Fruit fly (Drosophila melanogaster) whole organism, embryonic: ENCODE results near the gene xmas.

Experiments used
- Blimp-1 ChIP-seq: fragments of 200-800 bp; sonication (Bioruptor generic); optimal IDR thresholded peaks from 3 replicates; lab custom pipeline; 2018; ENCODE audit warnings: missing biosample characterization, missing genetic modification characterization, mild to moderate bottlenecking, moderate library complexity, missing genetic modification reagents
- Bteb2 ChIP-seq: fragments of 200-800 bp; sonication (Bioruptor generic); optimal IDR thresholded peaks from 2 replicates; lab custom pipeline; 2016; ENCODE audit warnings: missing biosample characterization, missing genetic modification characterization
- C15 ChIP-seq: fragments of 200-800 bp; sonication (Bioruptor generic); IDR thresholded peaks from 3 replicates; pipeline ENCODE4 v1.3.6; 2022; ENCODE audit warnings: missing biosample characterization, missing genetic modification characterization
- CG10209 ChIP-seq: fragments of 200-800 bp; sonication (Bioruptor generic); optimal IDR thresholded peaks from 3 replicates; lab custom pipeline; 2017; ENCODE audit warnings: missing biosample characterization, mild to moderate bottlenecking, missing genetic modification characterization, missing genetic modification reagents
- CG1024 ChIP-seq: fragments of 200-800 bp; sonication (Bioruptor generic); IDR thresholded peaks from 2 replicates; pipeline ENCODE4 v1.3.6; 2022; ENCODE audit warnings: missing biosample characterization, missing genetic modification characterization
- CG10267 ChIP-seq: fragments of 200-800 bp; sonication (Bioruptor generic); optimal IDR thresholded peaks from 2 replicates; lab custom pipeline; 2018; ENCODE audit warnings: missing biosample characterization, mild to moderate bottlenecking, missing genetic modification characterization, moderate library complexity
- CG10321 ChIP-seq: fragments of 200-800 bp; sonication (Bioruptor generic); IDR thresholded peaks from 2 replicates; pipeline ENCODE4 v1.3.6; 2022; ENCODE audit warnings: missing biosample characterization, missing genetic modification characterization
- CG11085 ChIP-seq: fragments of 200-800 bp; sonication (Bioruptor generic); IDR thresholded peaks from 2 replicates; pipeline ENCODE4 v1.3.6; 2022; ENCODE audit warnings: missing biosample characterization, missing genetic modification characterization
- CG13624 ChIP-seq: fragments of 200-800 bp; sonication (Bioruptor generic); optimal IDR thresholded peaks from 2 replicates; lab custom pipeline; 2016; ENCODE audit warnings: missing biosample characterization, missing genetic modification characterization
- CG15269 ChIP-seq: fragments of 200-800 bp; sonication (Bioruptor generic); optimal IDR thresholded peaks from 2 replicates; lab custom pipeline; 2018; ENCODE audit warnings: missing biosample characterization, mild to moderate bottlenecking, missing genetic modification characterization, moderate library complexity
- CG15514 ChIP-seq: fragments of 200-800 bp; sonication (Bioruptor generic); optimal IDR thresholded peaks from 3 replicates; lab custom pipeline; 2017; ENCODE audit warnings: missing biosample characterization, missing genetic modification characterization, mild to moderate bottlenecking, moderate library complexity, missing genetic modification reagents
- CG2875 ChIP-seq: fragments of 200-800 bp; sonication (Bioruptor generic); optimal IDR thresholded peaks from 2 replicates; lab custom pipeline; 2017; ENCODE audit warnings: missing biosample characterization, mild to moderate bottlenecking, missing genetic modification characterization, missing genetic modification reagents
- CG30020 ChIP-seq: fragments of 200-800 bp; optimal IDR thresholded peaks from 2 replicates; lab custom pipeline; 2019; ENCODE audit warnings: missing biosample characterization, mild to moderate bottlenecking, missing genetic modification characterization, moderate library complexity
- CG31365 ChIP-seq: fragments of 200-800 bp; sonication (Bioruptor generic); optimal IDR thresholded peaks from 2 replicates; lab custom pipeline; 2018; ENCODE audit warnings: missing biosample characterization, mild to moderate bottlenecking, missing genetic modification characterization
- CG32532 ChIP-seq: fragments of 200-800 bp; sonication (Bioruptor generic); IDR thresholded peaks from 2 replicates; pipeline ENCODE4 v1.3.6; 2022; ENCODE audit warnings: missing biosample characterization, missing genetic modification characterization
- CG3726 ChIP-seq: fragments of 200-800 bp; sonication (Bioruptor generic); IDR thresholded peaks from 3 replicates; pipeline ENCODE4, ENCODE4 v1.3.6; 2022; ENCODE audit warnings: missing biosample characterization, missing genetic modification characterization
- CG3838 ChIP-seq: fragments of 200-800 bp; sonication (Bioruptor generic); optimal IDR thresholded peaks from 3 replicates; lab custom pipeline; 2016; ENCODE audit warnings: missing biosample characterization, missing genetic modification characterization
- CG6272 ChIP-seq: fragments of 200-800 bp; sonication (Bioruptor generic); IDR thresholded peaks from 2 replicates; pipeline ENCODE4 v1.3.6; 2022; ENCODE audit warnings: missing biosample characterization, missing genetic modification characterization
- CG8765 ChIP-seq: fragments of 200-800 bp; sonication (Bioruptor generic); IDR thresholded peaks from 2 replicates; pipeline ENCODE4 v1.3.6; 2022; ENCODE audit warnings: missing biosample characterization, missing genetic modification characterization
- CG9215 ChIP-seq: fragments of 200-800 bp; sonication (Bioruptor generic); IDR thresholded peaks from 2 replicates; pipeline ENCODE4 v1.3.6; 2022; ENCODE audit warnings: missing biosample characterization, missing genetic modification characterization
- CrebB ChIP-seq: fragments of 200-800 bp; sonication (Bioruptor generic); optimal IDR thresholded peaks from 3 replicates; lab custom pipeline; 2018; ENCODE audit warnings: missing biosample characterization, mild to moderate bottlenecking, missing genetic modification characterization
- Dbx ChIP-seq: fragments of 200-800 bp; sonication (Bioruptor generic); IDR thresholded peaks from 3 replicates; pipeline ENCODE4 v1.3.6; 2022; ENCODE audit warnings: missing biosample characterization, missing genetic modification characterization
- Dref ChIP-seq: fragments of 200-800 bp; sonication (Bioruptor generic); IDR thresholded peaks from 2 replicates; pipeline ENCODE4 v1.3.6; 2022; ENCODE audit warnings: missing biosample characterization, missing genetic modification characterization
- Gug ChIP-seq: fragments of 200-800 bp; sonication (Bioruptor generic); IDR thresholded peaks from 4 replicates; pipeline ENCODE4 v1.3.6; 2022; ENCODE audit warnings: missing biosample characterization, missing genetic modification characterization
- HHEX ChIP-seq: fragments of 200-800 bp; sonication (Bioruptor generic); optimal IDR thresholded peaks from 3 replicates; lab custom pipeline; 2017; ENCODE audit warnings: missing biosample characterization, mild to moderate bottlenecking, missing genetic modification characterization, missing genetic modification reagents
- Hr39 ChIP-seq: fragments of >200 bp; optimal IDR thresholded peaks from 2 replicates; lab custom pipeline; 2017
- Hr51 ChIP-seq, 2 experiments: fragments of 200-800 bp; sonication (Bioruptor generic); optimal IDR thresholded peaks; 2 replicates in 1 of 2; 3 replicates in 1 of 2; lab custom pipeline; 2016 to 2018; ENCODE audit warnings: missing biosample characterization in 2 of 2, missing genetic modification characterization in 2 of 2, mild to moderate bottlenecking in 1 of 2, moderate library complexity in 1 of 2
- MESR4 ChIP-seq: fragments of 200-800 bp; sonication (Bioruptor generic); optimal IDR thresholded peaks from 2 replicates; lab custom pipeline; 2018; ENCODE audit warnings: missing biosample characterization, mild to moderate bottlenecking, missing genetic modification characterization, moderate library complexity
- NC2α ChIP-seq: fragments of 200-800 bp; sonication (Bioruptor generic); optimal IDR thresholded peaks from 2 replicates; lab custom pipeline; 2016; ENCODE audit warnings: missing biosample characterization, missing genetic modification characterization
- Sry-δ ChIP-seq: fragments of 200-800 bp; sonication (Bioruptor generic); optimal IDR thresholded peaks from 2 replicates; lab custom pipeline; 2016; ENCODE audit warnings: missing biosample characterization, missing genetic modification characterization
- Trl ChIP-seq, 3 experiments: fragments of >200 bp in 2 of 3; fragments of 200-800 bp in 1 of 3; sonication (Bioruptor generic) in 1 of 3; optimal IDR thresholded peaks; 2 replicates in 1 of 3; 3 replicates in 2 of 3; lab custom pipeline; 2016 to 2017; ENCODE audit warnings: missing biosample characterization in 1 of 3, missing genetic modification characterization in 1 of 3
- aop ChIP-seq: fragments of 200-800 bp; sonication (Bioruptor generic); IDR thresholded peaks from 2 replicates; pipeline ENCODE4 v1.3.6; 2022; ENCODE audit warnings: missing biosample characterization, missing genetic modification characterization
- bab2 ChIP-seq: fragments of 200-800 bp; sonication (Bioruptor generic); optimal IDR thresholded peaks from 2 replicates; lab custom pipeline; 2016; ENCODE audit warnings: missing biosample characterization, missing genetic modification characterization
- chn ChIP-seq: fragments of 200-800 bp; sonication (Bioruptor generic); optimal IDR thresholded peaks from 2 replicates; lab custom pipeline; 2016; ENCODE audit warnings: missing biosample characterization, missing genetic modification characterization
- dmrt99B ChIP-seq: fragments of 200-800 bp; sonication (Bioruptor generic); optimal IDR thresholded peaks from 2 replicates; lab custom pipeline; 2018; ENCODE audit warnings: missing biosample characterization, mild to moderate bottlenecking, missing genetic modification characterization, moderate library complexity
- dpn ChIP-seq, 2 experiments: fragments of 200-800 bp; sonication (Bioruptor generic); optimal IDR thresholded peaks; 3 replicates each; lab custom pipeline; 2016; ENCODE audit warnings: missing biosample characterization in 2 of 2, missing genetic modification characterization in 2 of 2
- dysf ChIP-seq: fragments of 200-800 bp; sonication (Bioruptor generic); IDR thresholded peaks from 3 replicates; pipeline ENCODE4 v1.3.6; 2022; ENCODE audit warnings: missing biosample characterization, missing genetic modification characterization
- exex ChIP-seq: fragments of 200-800 bp; sonication (Bioruptor generic); optimal IDR thresholded peaks from 4 replicates; lab custom pipeline; 2018; ENCODE audit warnings: missing biosample characterization, mild to moderate bottlenecking, missing genetic modification characterization, moderate library complexity
- h ChIP-seq: fragments of >200 bp; optimal IDR thresholded peaks from 2 replicates; lab custom pipeline; 2017
- her ChIP-seq: fragments of 200-800 bp; sonication (Bioruptor generic); optimal IDR thresholded peaks from 2 replicates; lab custom pipeline; 2016; ENCODE audit warnings: missing biosample characterization, missing genetic modification characterization
- ken ChIP-seq: fragments of 200-800 bp; sonication (Bioruptor generic); IDR thresholded peaks from 3 replicates; pipeline ENCODE4 v1.3.6; 2022; ENCODE audit warnings: missing biosample characterization, missing genetic modification characterization
- mam ChIP-seq: fragments of 200-800 bp; sonication (Bioruptor generic); optimal IDR thresholded peaks from 3 replicates; lab custom pipeline; 2016; ENCODE audit warnings: missing biosample characterization, missing genetic modification characterization
- oc ChIP-seq: fragments of 200-800 bp; sonication (Bioruptor generic); optimal IDR thresholded peaks from 2 replicates; lab custom pipeline; 2018; ENCODE audit warnings: missing biosample characterization, mild to moderate bottlenecking, missing genetic modification characterization, moderate library complexity
- psq ChIP-seq: fragments of 200-800 bp; sonication (Bioruptor generic); optimal IDR thresholded peaks from 2 replicates; lab custom pipeline; 2017; ENCODE audit warnings: missing biosample characterization, missing genetic modification characterization
- pzg ChIP-seq: fragments of 200-800 bp; sonication (Bioruptor generic); optimal IDR thresholded peaks from 3 replicates; lab custom pipeline; 2018; ENCODE audit warnings: missing biosample characterization, mild to moderate bottlenecking, missing genetic modification characterization, moderate library complexity
- repo ChIP-seq: fragments of 200-800 bp; sonication (Bioruptor generic); optimal IDR thresholded peaks from 2 replicates; lab custom pipeline; 2016; ENCODE audit warnings: missing biosample characterization, missing genetic modification characterization
- sd ChIP-seq: fragments of 200-800 bp; sonication (Bioruptor generic); optimal IDR thresholded peaks from 3 replicates; lab custom pipeline; 2018; ENCODE audit warnings: missing biosample characterization, mild to moderate bottlenecking, missing genetic modification characterization, moderate library complexity
- unc-4 ChIP-seq: fragments of 200-800 bp; sonication (Bioruptor generic); IDR thresholded peaks from 2 replicates; pipeline ENCODE4 v1.3.6; 2022; ENCODE audit warnings: missing biosample characterization, missing genetic modification characterization; ENCODE audit not compliant: partially characterized antibody
- zfh1 ChIP-seq: fragments of 200-800 bp; sonication (Bioruptor generic); IDR thresholded peaks from 3 replicates; pipeline ENCODE4 v1.3.6; 2022; ENCODE audit warnings: missing biosample characterization, missing genetic modification characterization

xmas gene

DNA sequence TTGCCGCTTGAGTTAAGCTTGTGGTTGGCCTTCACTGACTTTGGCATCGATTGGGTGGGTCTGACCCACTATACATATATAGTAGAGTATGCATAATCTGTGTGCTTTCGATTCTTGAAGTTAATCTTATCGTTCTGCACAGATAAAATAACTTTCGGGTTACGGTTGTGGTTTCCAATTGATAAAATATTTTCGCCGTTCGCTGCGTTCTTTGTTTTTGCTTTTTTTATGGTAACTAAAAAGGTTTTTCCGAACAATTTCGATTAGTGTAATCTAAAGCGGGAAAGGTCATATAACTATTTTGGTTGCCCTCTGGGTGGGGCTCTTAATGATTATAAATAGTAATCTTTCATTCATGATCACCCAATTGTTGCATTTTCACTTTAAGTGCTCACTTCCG is 21.4 kb upstream of the xmas start:
- TF ChIP-seq unc-4 (GFP tag; lab: Robert Waterston, UW) (no peak), aop (GFP tag; lab: Robert Waterston, UW) (no peak), sd (tag; lab: Kevin White, UChicago) (peak; percentile 75), Gug (GFP tag; lab: Robert Waterston, UW) (no peak), HHEX (GFP tag; lab: Kevin White, UChicago) (no peak), exex (tag; lab: Kevin White, UChicago) (peak; percentile 62)

DNA sequence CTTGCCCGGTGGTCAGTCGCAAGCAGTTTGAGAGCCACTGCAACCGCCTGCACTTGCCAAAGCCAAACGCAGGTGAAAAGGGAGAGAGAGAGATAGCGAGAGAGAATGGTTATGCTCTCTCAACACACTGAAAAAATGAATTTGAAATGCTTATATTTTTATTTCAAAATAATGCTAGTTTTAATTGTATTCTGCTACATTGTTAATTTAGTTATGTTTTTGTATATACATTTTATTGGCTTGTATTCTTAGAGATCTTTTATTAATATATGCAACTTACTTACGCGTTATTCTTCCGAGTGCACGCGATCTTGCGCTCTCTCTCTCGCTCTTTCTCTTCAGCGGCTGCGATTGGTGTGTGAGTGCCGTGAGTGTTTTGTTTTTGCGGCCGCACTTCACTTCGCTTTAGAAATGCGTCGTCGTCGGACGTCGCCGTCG is 19.4 kb upstream of the xmas start:
- TF ChIP-seq CG15269 (tag; lab: Kevin White, UChicago) (no peak), MESR4 (peak; percentile 20), pzg (peak; percentile 7), CG32532 (GFP tag; lab: Robert Waterston, UW) (peak; percentile 98), CG1024 (peak; percentile 96), zfh1 (GFP tag; lab: Robert Waterston, UW) (peak; percentile 99), CG8765 (GFP tag; lab: Robert Waterston, UW) (peak; percentile 97), CG30020 (tag; lab: Kevin White, UChicago) (peak; percentile 86), CG2875 (GFP tag; lab: Kevin White, UChicago) (no peak), C15 (peak; percentile 96), oc (tag; lab: Kevin White, UChicago) (no peak), her (GFP tag; lab: Kevin White, UChicago) (peak; percentile 47), dysf (peak; percentile 99), Dref (GFP tag; lab: Robert Waterston, UW) (no peak), CG10321 (peak; percentile 66; the same call in 1 of the 2 replicates), CG9215 (GFP tag; lab: Robert Waterston, UW) (peak; percentile 97), chn (GFP tag; lab: Kevin White, UChicago) (no peak), Gug (GFP tag; lab: Robert Waterston, UW) (peak; percentile 92), CG3838 (GFP tag; lab: Kevin White, UChicago) (no peak), CG31365 (tag; lab: Kevin White, UChicago) (peak; percentile 83), Hr51 (GFP tag; optimal IDR thresholded peaks at IDR 0.05; lab: Kevin White, UChicago) (no peak), CG15514 (GFP tag; lab: Kevin White, UChicago) (peak; percentile 90), Hr39 (no peak), Dbx (GFP tag; lab: Robert Waterston, UW) (peak; percentile 98), CG3726 (GFP tag; lab: Robert Waterston, UW) (peak; percentile 98), h (no peak), CG13624 (GFP tag; lab: Kevin White, UChicago) (peak; percentile 97), CG10267 (tag; lab: Kevin White, UChicago) (peak; percentile 96), CG6272 (GFP tag; lab: Robert Waterston, UW) (peak; percentile 99), mam (peak; percentile 92), bab2 (peak; percentile 98), psq (GFP tag; lab: Kevin White, UChicago) (no peak), Blimp-1 (GFP tag; lab: Kevin White, UChicago) (peak; percentile 97), ken (peak; percentile 74; the same call in 2 of the 3 replicates), CG10209 (GFP tag; lab: Kevin White, UChicago) (peak; percentile 98), CrebB (tag; lab: Kevin White, UChicago) (no peak), Sry-δ (GFP tag; lab: Kevin White, UChicago) (peak; percentile 51), Bteb2 (GFP tag; lab: Kevin White, UChicago) (no peak), Trl (optimal IDR thresholded peaks at IDR 0.05; lab: Kevin White, UChicago) (peak; percentile 87 to 93), Trl (GFP tag; optimal IDR thresholded peaks at IDR 0.05; lab: Kevin White, UChicago) (peak; percentile 93), CG11085 (GFP tag; lab: Robert Waterston, UW) (peak; percentile 98), dpn (GFP tag; optimal IDR thresholded peaks at IDR 0.05; lab: Kevin White, UChicago) (peak in 1 of 2 experiments; percentile 94), dmrt99B (tag; lab: Kevin White, UChicago) (peak; percentile 99), NC2α (GFP tag; lab: Kevin White, UChicago) (no peak), repo (GFP tag; lab: Kevin White, UChicago) (peak; percentile 85)
